Fruit fly (Drosophila melanogaster): ENCODE measurements around the gene sn.
A peak's percentile ranks its signal among the peaks of the same experiment; 100 is the strongest.

sn gene

DNA sequence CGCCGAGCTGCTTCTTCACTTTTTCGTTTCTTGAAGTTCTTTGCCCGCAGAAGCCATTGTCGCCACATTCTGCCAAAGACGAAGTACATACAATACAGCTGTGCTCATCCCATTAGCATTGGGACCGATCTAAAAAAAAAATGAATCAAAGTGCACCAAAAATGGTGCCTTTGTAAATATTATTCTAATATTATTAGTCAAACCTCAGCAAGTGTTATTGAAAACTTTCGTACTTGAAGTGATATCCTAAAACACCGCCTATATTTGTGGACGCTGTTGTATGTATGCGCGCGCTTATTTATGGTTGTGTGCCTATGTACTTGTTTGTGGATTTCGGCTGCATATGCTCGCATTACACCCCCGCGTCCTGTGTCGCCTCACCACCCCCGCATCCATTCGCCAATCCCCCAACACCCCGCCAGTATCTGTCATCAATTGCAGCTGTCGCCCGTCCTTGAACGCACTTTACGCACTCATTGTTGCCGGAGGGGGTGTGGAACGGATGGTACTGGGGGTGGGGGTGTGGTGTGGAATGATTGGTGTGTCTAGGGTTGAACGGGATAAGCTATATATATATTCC lies 8.6 kb downstream of the sn start (continued):
- TF ChIP-seq salm (tag; optimal IDR thresholded peaks at IDR 0.05) (peak; percentile 80), jing (GFP tag; optimal IDR thresholded peaks at IDR 0.05) (peak; percentile 81), pum (GFP tag; optimal IDR thresholded peaks at IDR 0.05) (peak; percentile 59), az2 (GFP tag; optimal IDR thresholded peaks at IDR 0.05) (peak; percentile 87), Abd-B (GFP tag; optimal IDR thresholded peaks at IDR 0.05) (peak; percentile 82), fu2 (GFP tag; optimal IDR thresholded peaks at IDR 0.05) (peak; percentile 17), sd (tag; optimal IDR thresholded peaks at IDR 0.05) (peak; percentile 65), ato (GFP tag; IDR thresholded peaks at IDR 0.05; ENCODE audit: partially characterized antibody) (no peak), Blimp-1 (GFP tag; optimal IDR thresholded peaks at IDR 0.05) (peak; percentile 90), dpn (GFP tag; optimal IDR thresholded peaks at IDR 0.05) (peak; percentile 69 to 87), chif (GFP tag; optimal IDR thresholded peaks at IDR 0.05) (peak; percentile 73 to 74), CG9727 (GFP tag; optimal IDR thresholded peaks at IDR 0.05) (peak; percentile 86), CG14441 (GFP tag; IDR thresholded peaks at IDR 0.05) (peak; percentile 85), phol (tag; optimal IDR thresholded peaks at IDR 0.05) (peak; percentile 88), Hand (GFP tag; optimal IDR thresholded peaks at IDR 0.05) (peak; percentile 60), Meics (GFP tag; optimal IDR thresholded peaks at IDR 0.05) (peak; percentile 81), nau (GFP tag; optimal IDR thresholded peaks at IDR 0.05) (peak; percentile 83), cg (GFP tag; optimal IDR thresholded peaks at IDR 0.05) (no peak), Scr (GFP tag; IDR thresholded peaks at IDR 0.05; ENCODE audit: partially characterized antibody) (no peak), Six4 (GFP tag; optimal IDR thresholded peaks at IDR 0.05) (peak; percentile 67), row (GFP tag; IDR thresholded peaks at IDR 0.05) (peak; percentile 93), gcm (GFP tag; optimal IDR thresholded peaks at IDR 0.05) (peak; percentile 91), twi (tag; optimal IDR thresholded peaks at IDR 0.05) (peak; percentile 32), CG10366 (GFP tag; IDR thresholded peaks at IDR 0.05) (peak; percentile 86), CG17385 (GFP tag; optimal IDR thresholded peaks at IDR 0.05) (peak; percentile 84), Gug (GFP tag; IDR thresholded peaks at IDR 0.05) (peak; percentile 85), Hsf (GFP tag; optimal IDR thresholded peaks at IDR 0.05) (peak; percentile 84), Neu2 (GFP tag; optimal IDR thresholded peaks at IDR 0.05; ENCODE audit: borderline replicate concordance) (no peak), CG11085 (GFP tag; IDR thresholded peaks at IDR 0.05) (peak; percentile 66), gfzf (GFP tag; optimal IDR thresholded peaks at IDR 0.05) (no peak), Ssrp (tag; optimal IDR thresholded peaks at IDR 0.05) (peak; percentile 88), Mrtf (GFP tag; IDR thresholded peaks at IDR 0.05) (peak; percentile 88), unc-4 (GFP tag; IDR thresholded peaks at IDR 0.05; ENCODE audit: partially characterized antibody) (no peak), Asciz (GFP tag; optimal IDR thresholded peaks at IDR 0.05) (peak; percentile 87), Spps (tag; optimal IDR thresholded peaks at IDR 0.05) (peak; percentile 73), hb (GFP tag; IDR thresholded peaks at IDR 0.05; ENCODE audit: partially characterized antibody) (no peak), CG1529 (GFP tag; optimal IDR thresholded peaks at IDR 0.05) (peak; percentile 79), Dfd (GFP tag; optimal IDR thresholded peaks at IDR 0.05) (no peak), CG15269 (tag; optimal IDR thresholded peaks at IDR 0.05) (peak; percentile 87), CG30431 (GFP tag; optimal IDR thresholded peaks at IDR 0.05) (peak; percentile 85), CG12659 (GFP tag; optimal IDR thresholded peaks at IDR 0.05) (peak; percentile 82), HLH54F (GFP tag; optimal IDR thresholded peaks at IDR 0.05) (peak; percentile 63), Dll (GFP tag; IDR thresholded peaks at IDR 0.05; ENCODE audit: partially characterized antibody) (no peak), abd-A (tag; optimal IDR thresholded peaks at IDR 0.05) (peak; percentile 58), CG17612 (GFP tag; IDR thresholded peaks at IDR 0.05) (peak; percentile 48; the same call in 1 of the 2 replicates), vvl (GFP tag; IDR thresholded peaks at IDR 0.05) (peak; percentile 95), bsh (GFP tag; optimal IDR thresholded peaks at IDR 0.05) (peak; percentile 76 to 95), CG1602 (GFP tag; optimal IDR thresholded peaks at IDR 0.05) (peak; percentile 82), CG11093 (GFP tag; IDR thresholded peaks at IDR 0.05) (peak; percentile 79)

All from whole organism, embryonic.